Fruit fly (Drosophila melanogaster) whole organism, prepupa: ENCODE data around the gene eRF1.

ENCODE experiments used
- Blimp-1 ChIP-seq: fragments of 200-800 bp; sonication (Bioruptor generic); optimal IDR thresholded peaks from 3 replicates; lab custom pipeline; 2017; ENCODE audit warnings: missing biosample characterization, missing genetic modification characterization, mild to moderate bottlenecking, moderate library complexity, missing genetic modification reagents
- CG11294 ChIP-seq: fragments of 200-800 bp; sonication (Bioruptor generic); IDR thresholded peaks from 2 replicates; pipeline ENCODE4 v1.3.6; 2022; ENCODE audit warnings: missing biosample characterization, missing genetic modification characterization
- CG11902 ChIP-seq: fragments of 200-800 bp; sonication (Bioruptor generic); optimal IDR thresholded peaks from 3 replicates; lab custom pipeline; 2016; ENCODE audit warnings: missing biosample characterization, missing genetic modification characterization
- CG3919 ChIP-seq: fragments of 200-800 bp; sonication (Bioruptor generic); optimal IDR thresholded peaks from 3 replicates; lab custom pipeline; 2016; ENCODE audit warnings: missing biosample characterization, missing genetic modification characterization
- CG6163 ChIP-seq: fragments of 200-800 bp; sonication (Bioruptor generic); IDR thresholded peaks from 3 replicates; pipeline ENCODE4 v1.3.6; 2022; ENCODE audit warnings: missing biosample characterization, missing genetic modification characterization
- CG8319 ChIP-seq: fragments of 200-800 bp; sonication (Bioruptor generic); optimal IDR thresholded peaks from 3 replicates; lab custom pipeline; 2016; ENCODE audit warnings: missing biosample characterization, missing genetic modification characterization
- CG8632 ChIP-seq: fragments of 200-800 bp; sonication (Bioruptor generic); optimal IDR thresholded peaks from 3 replicates; lab custom pipeline; 2016; ENCODE audit warnings: missing biosample characterization, missing genetic modification characterization
- Gug ChIP-seq: fragments of 200-800 bp; sonication (Bioruptor generic); IDR thresholded peaks from 2 replicates; pipeline ENCODE4 v1.3.6; 2022; ENCODE audit warnings: missing biosample characterization, missing genetic modification characterization
- Met ChIP-seq: fragments of 200-800 bp; sonication (Bioruptor generic); optimal IDR thresholded peaks from 3 replicates; lab custom pipeline; 2016; ENCODE audit warnings: missing biosample characterization, missing genetic modification characterization
- Sox102F ChIP-seq: fragments of 200-800 bp; sonication (Bioruptor generic); optimal IDR thresholded peaks from 2 replicates; lab custom pipeline; 2016; ENCODE audit warnings: missing biosample characterization, mild to moderate bottlenecking, missing genetic modification characterization
- fd59A ChIP-seq: fragments of 200-800 bp; sonication (Bioruptor generic); optimal IDR thresholded peaks from 2 replicates; lab custom pipeline; 2017; ENCODE audit warnings: missing biosample characterization, mild to moderate bottlenecking, missing genetic modification characterization, missing genetic modification reagents
- net ChIP-seq: fragments of 200-800 bp; sonication (Bioruptor generic); optimal IDR thresholded peaks from 3 replicates; lab custom pipeline; 2016; ENCODE audit warnings: missing biosample characterization, missing genetic modification characterization
- pdm3 ChIP-seq: fragments of 200-800 bp; sonication (Bioruptor generic); optimal IDR thresholded peaks from 3 replicates; lab custom pipeline; 2016; ENCODE audit warnings: missing biosample characterization, missing genetic modification characterization

DNA sequence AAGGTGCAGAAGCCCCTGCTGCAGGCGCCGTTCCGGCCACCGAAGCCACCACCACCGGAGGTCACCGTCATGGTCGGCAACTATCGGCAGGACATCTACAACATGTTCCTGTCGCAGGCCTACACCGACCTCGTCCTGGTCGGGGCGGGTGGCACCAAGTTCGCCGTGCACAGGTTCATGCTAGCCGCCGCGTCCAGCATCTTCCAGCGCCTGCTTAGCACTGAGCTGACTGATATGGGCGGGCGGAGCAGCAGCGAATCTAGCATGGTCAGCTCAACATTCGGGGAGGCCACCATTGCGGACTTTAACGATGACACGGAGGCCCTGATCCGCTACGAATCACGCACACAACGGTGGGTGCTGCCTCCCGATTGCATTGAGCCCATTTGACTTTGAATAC, 31.3 kb downstream of the eRF1 start:
- TF ChIP-seq CG6163 (GFP tag; lab: Robert Waterston, UW) (no peak), Sox102F (GFP tag; lab: Kevin White, UChicago) (no peak), Gug (no peak), Blimp-1 (GFP tag; lab: Kevin White, UChicago) (no peak), CG8319 (GFP tag; lab: Kevin White, UChicago) (no peak), pdm3 (GFP tag; lab: Kevin White, UChicago) (no peak), CG11902 (GFP tag; lab: Kevin White, UChicago) (no peak), Met (GFP tag; lab: Kevin White, UChicago) (no peak), net (GFP tag; lab: Kevin White, UChicago) (no peak), fd59A (GFP tag; lab: Kevin White, UChicago) (no peak), CG3919 (no peak), CG8632 (GFP tag; lab: Kevin White, UChicago) (no peak), CG11294 (GFP tag; lab: Robert Waterston, UW) (no peak)
